Worm (Caenorhabditis elegans): ENCODE data around the gene sri-7.

- peak; percentile 88 for TF ChIP-seq pqm-1 (tag; optimal IDR thresholded peaks at IDR 0.05)
- TF ChIP-seq fos-1 (tag; optimal IDR thresholded peaks at IDR 0.05), result no peak
- TF ChIP-seq Y48G9A.11 (GFP tag; IDR thresholded peaks at IDR 0.05), result no peak
- TF ChIP-seq nhr-28 (tag; optimal IDR thresholded peaks at IDR 0.05), result peak; percentile 72
- TF ChIP-seq nhr-77 (tag; optimal IDR thresholded peaks at IDR 0.05), result peak; percentile 10
These were observed 36.0 kb downstream of the sri-7 start for ce11 chrV:15436133-15436532.
